Fruit fly (Drosophila melanogaster) whole organism, embryonic: Measurements from ENCODE around the gene CG10598.

Experiments
- Blimp-1 ChIP-seq: fragments of 200-800 bp; sonication (Bioruptor generic); optimal IDR thresholded peaks from 3 replicates; lab custom pipeline; 2018; ENCODE audit warnings: missing biosample characterization, missing genetic modification characterization, mild to moderate bottlenecking, moderate library complexity, missing genetic modification reagents
- BtbVII ChIP-seq: fragments of 200-800 bp; sonication (Bioruptor generic); optimal IDR thresholded peaks from 3 replicates; lab custom pipeline; 2017; ENCODE audit warnings: missing biosample characterization, mild to moderate bottlenecking, missing genetic modification characterization
- CG10209 ChIP-seq: fragments of 200-800 bp; sonication (Bioruptor generic); optimal IDR thresholded peaks from 3 replicates; lab custom pipeline; 2017; ENCODE audit warnings: missing biosample characterization, mild to moderate bottlenecking, missing genetic modification characterization, missing genetic modification reagents
- CG11504 ChIP-seq: fragments of 200-800 bp; sonication (Bioruptor generic); optimal IDR thresholded peaks from 3 replicates; lab custom pipeline; 2019; ENCODE audit warnings: missing biosample characterization, mild to moderate bottlenecking, missing genetic modification characterization, moderate library complexity
- CG11695 ChIP-seq: fragments of 200-800 bp; sonication (Bioruptor generic); IDR thresholded peaks from 3 replicates; pipeline ENCODE4 v1.3.6; 2022; ENCODE audit warnings: missing biosample characterization, missing genetic modification characterization
- CG15269 ChIP-seq: fragments of 200-800 bp; sonication (Bioruptor generic); optimal IDR thresholded peaks from 2 replicates; lab custom pipeline; 2018; ENCODE audit warnings: missing biosample characterization, mild to moderate bottlenecking, missing genetic modification characterization, moderate library complexity
- CG17361 ChIP-seq: fragments of 200-800 bp; sonication (Bioruptor generic); IDR thresholded peaks from 3 replicates; pipeline ENCODE4 v1.3.6; 2022; ENCODE audit warnings: missing biosample characterization, missing genetic modification characterization
- CG2120 ChIP-seq: fragments of 200-800 bp; sonication (Bioruptor generic); optimal IDR thresholded peaks from 3 replicates; lab custom pipeline; 2016; ENCODE audit warnings: missing biosample characterization, missing genetic modification characterization
- CG2678 ChIP-seq: fragments of 200-800 bp; sonication (Bioruptor generic); optimal IDR thresholded peaks from 3 replicates; lab custom pipeline; 2019; ENCODE audit warnings: missing biosample characterization, mild to moderate bottlenecking, missing genetic modification characterization, moderate library complexity
- CG30403 ChIP-seq: fragments of 200-800 bp; sonication (Bioruptor generic); optimal IDR thresholded peaks from 3 replicates; lab custom pipeline; 2016; ENCODE audit warnings: missing biosample characterization, missing genetic modification characterization
- CG31441 ChIP-seq: fragments of 200-800 bp; sonication (Bioruptor generic); IDR thresholded peaks from 2 replicates; pipeline ENCODE4 v1.3.6; 2022; ENCODE audit warnings: missing biosample characterization, missing genetic modification characterization
- CG32532 ChIP-seq: fragments of 200-800 bp; sonication (Bioruptor generic); IDR thresholded peaks from 2 replicates; pipeline ENCODE4 v1.3.6; 2022; ENCODE audit warnings: missing biosample characterization, missing genetic modification characterization
- CG32772 ChIP-seq: fragments of 200-800 bp; sonication (Bioruptor generic); IDR thresholded peaks from 2 replicates; pipeline ENCODE4 v1.3.6; 2022; ENCODE audit warnings: missing biosample characterization, missing genetic modification characterization
- CG3281 ChIP-seq: fragments of 200-800 bp; sonication (Bioruptor generic); optimal IDR thresholded peaks from 3 replicates; lab custom pipeline; 2017; ENCODE audit warnings: missing biosample characterization, mild to moderate bottlenecking, missing genetic modification characterization
- CG7839 ChIP-seq: fragments of 200-800 bp; sonication (Bioruptor generic); optimal IDR thresholded peaks from 3 replicates; lab custom pipeline; 2018; ENCODE audit warnings: missing biosample characterization, mild to moderate bottlenecking, missing genetic modification characterization, moderate library complexity
- CG8944 ChIP-seq: fragments of 200-800 bp; sonication (Bioruptor generic); optimal IDR thresholded peaks from 3 replicates; lab custom pipeline; 2016; ENCODE audit warnings: missing biosample characterization, missing genetic modification characterization
- CG9932 ChIP-seq: fragments of 200-800 bp; sonication (Bioruptor generic); IDR thresholded peaks from 2 replicates; pipeline ENCODE4 v1.3.6; 2022; ENCODE audit warnings: missing biosample characterization, missing genetic modification characterization
- CoRest ChIP-seq: fragments of 200-800 bp; sonication (Bioruptor generic); optimal IDR thresholded peaks from 3 replicates; lab custom pipeline; 2018; ENCODE audit warnings: missing biosample characterization, mild to moderate bottlenecking, missing genetic modification characterization, moderate library complexity
- D19B ChIP-seq: fragments of 200-800 bp; sonication (Bioruptor generic); optimal IDR thresholded peaks from 2 replicates; lab custom pipeline; 2017; ENCODE audit warnings: missing biosample characterization, mild to moderate bottlenecking, missing genetic modification characterization
- Dip3 ChIP-seq: fragments of 200-800 bp; sonication (Bioruptor generic); optimal IDR thresholded peaks from 3 replicates; lab custom pipeline; 2016; ENCODE audit warnings: missing biosample characterization, missing genetic modification characterization
- H2.0 ChIP-seq: fragments of 200-800 bp; sonication (Bioruptor generic); IDR thresholded peaks from 2 replicates; pipeline ENCODE4 v1.3.6; 2022; ENCODE audit warnings: missing biosample characterization, missing genetic modification characterization
- Hand ChIP-seq: fragments of 200-800 bp; sonication (Bioruptor generic); optimal IDR thresholded peaks from 2 replicates; lab custom pipeline; 2017; ENCODE audit warnings: mild to moderate bottlenecking, missing biosample characterization, missing genetic modification reagents, missing genetic modification characterization
- Lhr ChIP-seq: fragments of 200-800 bp; sonication (Bioruptor generic); optimal IDR thresholded peaks from 3 replicates; lab custom pipeline; 2017; ENCODE audit warnings: mild to moderate bottlenecking, missing biosample characterization, missing genetic modification reagents, missing genetic modification characterization
- Max ChIP-seq: fragments of 200-800 bp; sonication (Bioruptor generic); optimal IDR thresholded peaks from 2 replicates; lab custom pipeline; 2016; ENCODE audit warnings: missing biosample characterization, mild to moderate bottlenecking, missing genetic modification characterization
- Med ChIP-seq: fragments of 200-800 bp; sonication (Bioruptor generic); peaks from one replicate; lab custom pipeline; 2016; ENCODE audit warnings: missing biosample characterization, missing genetic modification characterization, mild to moderate bottlenecking, inconsistent platforms, moderate library complexity
- Meics ChIP-seq: fragments of 200-800 bp; sonication (Bioruptor generic); optimal IDR thresholded peaks from 2 replicates; lab custom pipeline; 2017; ENCODE audit warnings: missing biosample characterization, mild to moderate bottlenecking, missing genetic modification characterization
- Oli ChIP-seq: fragments of 200-800 bp; sonication (Bioruptor generic); optimal IDR thresholded peaks from 2 replicates; lab custom pipeline; 2018; ENCODE audit warnings: missing biosample characterization, mild to moderate bottlenecking, missing genetic modification characterization, moderate library complexity
- Ptx1 ChIP-seq: fragments of 200-800 bp; sonication (Bioruptor generic); IDR thresholded peaks from 2 replicates; pipeline ENCODE4 v1.3.6; 2022; ENCODE audit warnings: missing biosample characterization, missing genetic modification characterization
- Rfx ChIP-seq: fragments of 200-800 bp; sonication (Bioruptor generic); IDR thresholded peaks from 2 replicates; pipeline ENCODE4 v1.3.6; 2022; ENCODE audit warnings: missing biosample characterization, missing genetic modification characterization
- Six4 ChIP-seq: fragments of 200-800 bp; sonication (Bioruptor generic); optimal IDR thresholded peaks from 2 replicates; lab custom pipeline; 2016; ENCODE audit warnings: missing biosample characterization, missing genetic modification characterization
- Usf ChIP-seq: fragments of 200-800 bp; sonication (Bioruptor generic); optimal IDR thresholded peaks from 2 replicates; lab custom pipeline; 2017; ENCODE audit warnings: missing genotype, missing biosample characterization, missing genetic modification characterization
- al ChIP-seq: fragments of 200-800 bp; sonication (Bioruptor generic); IDR thresholded peaks from 2 replicates; pipeline ENCODE4 v1.3.6; 2022; ENCODE audit warnings: missing biosample characterization, missing genetic modification characterization
- az2 ChIP-seq: fragments of 200-800 bp; sonication (Bioruptor generic); optimal IDR thresholded peaks from 3 replicates; lab custom pipeline; 2016; ENCODE audit warnings: missing biosample characterization, missing genetic modification characterization
- bcd ChIP-seq: fragments of 200-800 bp; sonication (Bioruptor generic); optimal IDR thresholded peaks from 2 replicates; lab custom pipeline; 2017; ENCODE audit warnings: missing biosample characterization, mild to moderate bottlenecking, missing genetic modification characterization
- crp ChIP-seq, 2 experiments: fragments of 200-800 bp; sonication (Bioruptor generic); optimal IDR thresholded peaks; 2 replicates in 1 of 2; 3 replicates in 1 of 2; lab custom pipeline; 2017; ENCODE audit warnings: missing biosample characterization in 2 of 2, missing genetic modification characterization in 2 of 2, mild to moderate bottlenecking in 1 of 2, moderate library complexity in 1 of 2
- cwo ChIP-seq: fragments of 200-800 bp; sonication (Bioruptor generic); optimal IDR thresholded peaks from 3 replicates; lab custom pipeline; 2017; ENCODE audit warnings: missing biosample characterization, missing genetic modification characterization, mild to moderate bottlenecking, moderate library complexity, missing genetic modification reagents
- dan ChIP-seq: fragments of 200-800 bp; sonication (Bioruptor generic); IDR thresholded peaks from 2 replicates; pipeline ENCODE4 v1.3.6; 2022; ENCODE audit warnings: missing biosample characterization, missing genetic modification characterization
- dpn ChIP-seq, 2 experiments: fragments of 200-800 bp; sonication (Bioruptor generic); optimal IDR thresholded peaks; 3 replicates each; lab custom pipeline; 2016; ENCODE audit warnings: missing biosample characterization in 2 of 2, missing genetic modification characterization in 2 of 2
- dysf ChIP-seq: fragments of 200-800 bp; sonication (Bioruptor generic); IDR thresholded peaks from 3 replicates; pipeline ENCODE4 v1.3.6; 2022; ENCODE audit warnings: missing biosample characterization, missing genetic modification characterization
- emc ChIP-seq: fragments of 200-800 bp; sonication (Bioruptor generic); optimal IDR thresholded peaks from 2 replicates; lab custom pipeline; 2016; ENCODE audit warnings: missing biosample characterization, missing genetic modification characterization
- fd64A ChIP-seq: fragments of 200-800 bp; sonication (Bioruptor generic); optimal IDR thresholded peaks from 3 replicates; lab custom pipeline; 2018; ENCODE audit warnings: missing biosample characterization, mild to moderate bottlenecking, missing genetic modification characterization
- ftz-f1 ChIP-seq: fragments of 200-800 bp; sonication (Bioruptor generic); optimal IDR thresholded peaks from 2 replicates; lab custom pipeline; 2016; ENCODE audit warnings: missing biosample characterization, missing genetic modification characterization
- gem ChIP-seq: fragments of 200-800 bp; sonication (Bioruptor generic); optimal IDR thresholded peaks from 2 replicates; lab custom pipeline; 2019; ENCODE audit warnings: missing biosample characterization, mild to moderate bottlenecking, missing genetic modification characterization, moderate library complexity
- grau ChIP-seq: fragments of 200-800 bp; optimal IDR thresholded peaks from 3 replicates; lab custom pipeline; 2019; ENCODE audit warnings: missing biosample characterization, mild to moderate bottlenecking, missing genetic modification characterization, moderate library complexity
- ind ChIP-seq: fragments of 200-800 bp; sonication (Bioruptor generic); optimal IDR thresholded peaks from 3 replicates; lab custom pipeline; 2016; ENCODE audit warnings: missing biosample characterization, missing genetic modification characterization
- lab ChIP-seq: fragments of 200-800 bp; sonication (Bioruptor generic); optimal IDR thresholded peaks from 3 replicates; lab custom pipeline; 2017; ENCODE audit warnings: missing biosample characterization, missing genetic modification characterization, mild to moderate bottlenecking, moderate library complexity, missing genetic modification reagents
- seq ChIP-seq: fragments of 200-800 bp; sonication (Bioruptor generic); IDR thresholded peaks from 2 replicates; pipeline ENCODE4 v1.3.6; 2022; ENCODE audit warnings: missing biosample characterization, missing genetic modification characterization
- unpg ChIP-seq: fragments of 200-800 bp; sonication (Bioruptor generic); optimal IDR thresholded peaks from 3 replicates; lab custom pipeline; 2018; ENCODE audit warnings: missing biosample characterization, mild to moderate bottlenecking, missing genetic modification characterization, moderate library complexity
- zen2 ChIP-seq: fragments of 200-800 bp; sonication (Bioruptor generic); IDR thresholded peaks from 3 replicates; pipeline ENCODE4 v1.3.6; 2022; ENCODE audit warnings: missing biosample characterization, missing genetic modification characterization; ENCODE audit not compliant: partially characterized antibody
- zf30C ChIP-seq: fragments of 200-800 bp; sonication (Bioruptor generic); optimal IDR thresholded peaks from 3 replicates; lab custom pipeline; 2018; ENCODE audit warnings: missing biosample characterization, mild to moderate bottlenecking, missing genetic modification characterization

CG10598 gene

DNA sequence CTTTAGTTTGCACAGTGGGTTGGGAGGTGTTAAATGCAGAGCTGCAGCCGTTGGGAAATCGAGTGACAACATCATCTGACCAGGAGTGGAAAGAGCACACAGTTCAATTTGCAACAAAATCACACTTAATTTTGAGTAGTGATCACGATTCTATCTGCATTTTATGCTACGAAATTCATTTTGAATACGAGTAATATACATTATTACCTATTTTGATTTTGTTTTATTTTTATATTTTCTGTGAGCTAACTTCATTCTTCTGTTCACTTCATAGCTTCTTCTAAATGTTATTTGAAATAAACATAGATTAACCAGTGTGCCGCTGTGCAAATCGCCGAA lies at the start of gene CG10598:
Gene CG10598, minus strand, starts transcription at position 187 of the 339 bp plus-strand sequence.
- no peak for TF ChIP-seq H2.0 (GFP tag; lab: Robert Waterston, UW)
- peak; percentile 12 for TF ChIP-seq CG3281 (GFP tag; lab: Kevin White, UChicago)
- peak; percentile 47 for TF ChIP-seq grau
- peak; percentile 10 for TF ChIP-seq Usf (GFP tag; lab: Kevin White, UChicago)
- TF ChIP-seq Lhr (GFP tag; lab: Kevin White, UChicago): no peak
- peak; percentile 3 for TF ChIP-seq CG10209 (GFP tag; lab: Kevin White, UChicago)
- peak; percentile 54; the same call in 2 of the 3 replicates for TF ChIP-seq dysf (GFP tag; lab: Robert Waterston, UW)
- TF ChIP-seq Oli: peak; percentile 8
- TF ChIP-seq az2: no peak
- peak; percentile 8 for TF ChIP-seq CG11504 (tag; lab: Kevin White, UChicago)
- 0 out of 2 replicates have a peak, but pooled peaks have one; percentile 15 for TF ChIP-seq CG32772 (GFP tag; lab: Robert Waterston, UW)
- TF ChIP-seq CG7839 (tag; lab: Kevin White, UChicago): peak; percentile 37
- peak; percentile 35 for TF ChIP-seq CG2678 (tag; lab: Kevin White, UChicago)
- peak; percentile 29 for TF ChIP-seq CG2120 (GFP tag; lab: Kevin White, UChicago)
- TF ChIP-seq D19B (GFP tag; lab: Kevin White, UChicago): peak; percentile 1
- peak; percentile 10 for TF ChIP-seq unpg
- TF ChIP-seq bcd (GFP tag; lab: Kevin White, UChicago): peak; percentile 5
- 0 out of 2 replicates have a peak, but pooled peaks have one; percentile 25 for TF ChIP-seq al (GFP tag; lab: Robert Waterston, UW)
- TF ChIP-seq Blimp-1: no peak
- peak; percentile 50 for TF ChIP-seq Rfx (GFP tag; lab: Robert Waterston, UW)
- peak; percentile 2 for TF ChIP-seq lab (GFP tag; lab: Kevin White, UChicago)
- no peak for TF ChIP-seq zf30C (GFP tag; lab: Kevin White, UChicago)
- TF ChIP-seq CG15269: peak; percentile 52
- no peak for TF ChIP-seq Six4 (GFP tag; lab: Kevin White, UChicago)
- no peak for TF ChIP-seq fd64A
- TF ChIP-seq BtbVII: no peak
- TF ChIP-seq cwo (GFP tag; lab: Kevin White, UChicago): peak; percentile 1
- no peak for TF ChIP-seq zen2
- TF ChIP-seq CG8944 (GFP tag; lab: Kevin White, UChicago): no peak
- no peak for TF ChIP-seq dan (GFP tag; lab: Robert Waterston, UW)
- TF ChIP-seq CoRest (tag; lab: Kevin White, UChicago): peak; percentile 24
- TF ChIP-seq ftz-f1: no peak
- TF ChIP-seq seq: peak; percentile 41; the same call in 1 of the 2 replicates
- no peak for TF ChIP-seq Dip3 (GFP tag; lab: Kevin White, UChicago)
- TF ChIP-seq emc: no peak
- TF ChIP-seq Ptx1: peak; percentile 29; the same call in 1 of the 2 replicates
- peak; percentile 25 for TF ChIP-seq Meics (GFP tag; lab: Kevin White, UChicago)
- no peak for TF ChIP-seq Max (GFP tag; lab: Kevin White, UChicago)
- TF ChIP-seq dpn (GFP tag; optimal IDR thresholded peaks at IDR 0.05; lab: Kevin White, UChicago): no peak
- TF ChIP-seq CG9932 (GFP tag; lab: Robert Waterston, UW): peak; percentile 43; the same call in 1 of the 2 replicates
- no peak for TF ChIP-seq crp (GFP tag; optimal IDR thresholded peaks at IDR 0.05; lab: Kevin White, UChicago)
- TF ChIP-seq CG31441 (GFP tag; lab: Robert Waterston, UW): no peak
- peak; percentile 49 for TF ChIP-seq gem (tag; lab: Kevin White, UChicago)
- peak; percentile 77 for TF ChIP-seq Med (GFP tag; lab: Kevin White, UChicago)
- TF ChIP-seq CG32532 (GFP tag; lab: Robert Waterston, UW): peak; percentile 45; the same call in 1 of the 2 replicates
- TF ChIP-seq Hand: no peak
- TF ChIP-seq CG11695 (GFP tag; lab: Robert Waterston, UW): 0 out of 3 replicates have a peak, but pooled peaks have one; percentile 31
- TF ChIP-seq ind: peak; percentile 18
- TF ChIP-seq CG17361 (GFP tag; lab: Robert Waterston, UW): 0 out of 3 replicates have a peak, but pooled peaks have one; percentile 12
- TF ChIP-seq CG30403: peak; percentile 39
